Worm (Caenorhabditis elegans): Measurements from ENCODE around the gene F53A2.1.

DNA sequence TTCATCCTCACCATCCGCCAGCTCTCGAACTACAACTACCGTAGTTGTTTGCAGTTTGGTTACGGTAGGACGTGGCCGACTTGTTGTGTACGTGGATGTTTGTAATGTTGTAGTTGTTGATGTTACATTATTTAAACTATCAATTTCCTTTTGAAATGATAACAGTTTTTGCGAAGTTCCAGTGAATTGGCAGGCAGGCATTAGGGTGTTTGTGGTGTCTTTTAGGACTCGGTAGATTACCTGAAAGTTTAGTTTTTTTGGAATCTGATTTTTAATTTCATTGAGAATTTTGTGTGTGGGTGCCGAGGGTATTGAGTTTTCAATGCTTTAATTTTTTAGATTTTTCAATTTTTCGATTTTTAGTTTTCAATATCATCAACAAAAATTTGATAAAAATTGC lies 2.1 kb downstream of the F53A2.1 start, which contains the start of gene F53A2.11:
- no peak for TF ChIP-seq ceh-82 (tag; optimal IDR thresholded peaks at IDR 0.05)
- TF ChIP-seq lsy-2 (tag; optimal IDR thresholded peaks at IDR 0.05), result no peak
- TF ChIP-seq unc-62 (GFP tag; optimal IDR thresholded peaks at IDR 0.05 in 1 of 2), result no peak
- no peak for TF ChIP-seq unc-62 (tag; optimal IDR thresholded peaks at IDR 0.05)
- no peak for TF ChIP-seq duxl-1 (tag; optimal IDR thresholded peaks at IDR 0.05; ENCODE audit: poor library complexity)
- no peak for TF ChIP-seq T20F7.1 (GFP tag; optimal IDR thresholded peaks at IDR 0.05)
- no peak for TF ChIP-seq lin-13 (GFP tag; optimal IDR thresholded peaks at IDR 0.05)
- no peak for TF ChIP-seq nhr-11 (tag; optimal IDR thresholded peaks at IDR 0.05)
- no peak for TF ChIP-seq snpc-1.2 (GFP tag; IDR thresholded peaks at IDR 0.05)
- no peak for TF ChIP-seq ama-1 (optimal IDR thresholded peaks at IDR 0.05)
- TF ChIP-seq aly-2 (tag; optimal IDR thresholded peaks at IDR 0.05), result no peak

All from whole organism, L4 larva.